Worm (Caenorhabditis elegans) whole organism, young adult: ENCODE data around the gene Y62F5A.10.

Experiments
- cebp-1 ChIP-seq, 2 experiments: fragments of 200-800 bp in 1 of 2; sonication (Bioruptor generic) in 1 of 2; sonication (generic microtip) in 1 of 2; IDR thresholded peaks in 1 of 2; optimal IDR thresholded peaks in 1 of 2; 2 replicates each; pipeline versions ENCODE4 v1.3.6 to Lab custom; 2017 to 2022; ENCODE audit warnings: missing compliant biosample characterization in 2 of 2, missing genetic modification characterization in 2 of 2, mild to moderate bottlenecking in 1 of 2, missing genetic modification reagents in 1 of 2, moderate library complexity in 1 of 2
- ceh-58 ChIP-seq: fragments of 200-800 bp; sonication (Bioruptor generic); IDR thresholded peaks from 2 replicates; pipeline ENCODE4 v1.3.6; 2022; ENCODE audit warnings: missing genetic modification characterization, missing compliant biosample characterization
- ekl-4 ChIP-seq: fragments of 200-800 bp; sonication (Bioruptor generic); IDR thresholded peaks from 2 replicates; pipeline ENCODE4 v1.3.6; 2022; ENCODE audit warnings: missing genetic modification reagents, missing genetic modification characterization, missing compliant biosample characterization
- hlh-26 ChIP-seq: fragments of 200-800 bp; sonication (Bioruptor generic); conservative IDR thresholded peaks from 2 replicates; pipeline ENCODE4 v1.3.6; 2022; ENCODE audit warnings: missing genetic modification reagents, missing genetic modification characterization, missing compliant biosample characterization
- lin-40 ChIP-seq: sonication (generic microtip); optimal IDR thresholded peaks from 2 replicates; lab custom pipeline; 2016; ENCODE audit warnings: missing genetic modification characterization, mild to moderate bottlenecking, missing compliant biosample characterization, missing genotype, missing genetic modification reagents
- nhr-27 ChIP-seq: fragments of 200-800 bp; sonication (Bioruptor generic); optimal IDR thresholded peaks from 2 replicates; lab custom pipeline; 2018; ENCODE audit warnings: mild to moderate bottlenecking, missing genetic modification characterization, moderate library complexity, missing compliant biosample characterization
- pha-4 ChIP-seq: fragments of 150-350 bp; sonication (generic microtip); optimal IDR thresholded peaks from 2 replicates; lab custom pipeline; 2014; ENCODE audit warnings: missing biosample characterization, missing genetic modification reagents, missing genetic modification characterization
- unc-62 ChIP-seq: fragments of 150-350 bp; optimal IDR thresholded peaks from 2 replicates; lab custom pipeline; 2014; ENCODE audit warnings: missing biosample characterization, missing genetic modification reagents, missing genetic modification characterization

DNA sequence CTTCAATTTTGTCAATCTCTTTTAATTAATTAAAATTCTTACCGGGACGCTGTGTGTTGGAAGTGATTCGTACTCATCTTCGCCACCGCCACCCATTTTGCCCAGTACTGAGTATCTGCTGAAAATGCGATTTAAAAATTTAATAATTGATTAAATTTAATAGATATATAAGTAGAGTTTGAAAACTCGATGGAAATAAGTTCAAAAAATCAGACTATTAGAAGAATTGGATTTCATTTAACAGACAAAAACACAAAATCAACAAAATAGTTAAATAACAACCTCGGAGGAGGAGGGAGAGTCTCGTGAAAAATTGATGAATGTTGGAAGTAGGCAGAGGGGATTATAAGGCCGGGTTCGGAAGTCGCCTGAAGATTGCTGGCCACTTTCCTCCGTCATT, 49.5 kb upstream of the Y62F5A.10 start, which contains the start of gene mfn-1:
- TF ChIP-seq pha-4 (tag; lab: Kevin White, UChicago): no peak
- no peak for TF ChIP-seq ceh-58 (GFP tag; lab: Robert Waterston, UW)
- no peak for TF ChIP-seq nhr-27 (tag; lab: Kevin White, UChicago)
- TF ChIP-seq cebp-1 (GFP tag; IDR thresholded peaks at IDR 0.05; lab: Robert Waterston, UW): no peak
- no peak for TF ChIP-seq cebp-1 (tag; optimal IDR thresholded peaks at IDR 0.05; lab: Kevin White, UChicago)
- TF ChIP-seq hlh-26 (GFP tag; lab: Robert Waterston, UW): no peak
- no peak for TF ChIP-seq unc-62 (GFP tag; lab: Kevin White, UChicago)
- no peak for TF ChIP-seq lin-40
- TF ChIP-seq ekl-4 (GFP tag; lab: Robert Waterston, UW): no peak
